Worm (Caenorhabditis elegans) whole organism, L2 larva: ENCODE measurements around the gene nhr-241.

Source experiments
- C34F6.9 ChIP-seq: fragments of 150-350 bp; optimal IDR thresholded peaks from 2 replicates; lab custom pipeline; 2014; ENCODE audit warnings: missing biosample characterization, missing genetic modification characterization
- F13H6.1 ChIP-seq: sonication (generic microtip); optimal IDR thresholded peaks from 2 replicates; lab custom pipeline; 2016; ENCODE audit warnings: missing genetic modification characterization, missing compliant biosample characterization
- R02D3.7 ChIP-seq: fragments of 150-350 bp; optimal IDR thresholded peaks from 2 replicates; lab custom pipeline; 2014; ENCODE audit warnings: missing biosample characterization, missing genetic modification characterization
- Y55F3AM.14 ChIP-seq: fragments of 200-800 bp; sonication (Bioruptor generic); optimal IDR thresholded peaks from 2 replicates; lab custom pipeline; 2018; ENCODE audit warnings: mild to moderate bottlenecking, missing genetic modification characterization, missing compliant biosample characterization
- aly-2 ChIP-seq: fragments of 150-350 bp; optimal IDR thresholded peaks from 2 replicates; lab custom pipeline; 2014; ENCODE audit warnings: missing biosample characterization, missing genetic modification characterization
- ama-1 ChIP-seq: fragments of 150-350 bp; optimal IDR thresholded peaks from 2 replicates; lab custom pipeline; 2018; ENCODE audit warnings: inconsistent platforms
- ceh-16 ChIP-seq: fragments of 150-350 bp; optimal IDR thresholded peaks from 2 replicates; lab custom pipeline; 2014; ENCODE audit warnings: missing biosample characterization, missing genetic modification characterization
- crh-2 ChIP-seq: sonication (generic microtip); optimal IDR thresholded peaks from 2 replicates; lab custom pipeline; 2017; ENCODE audit warnings: missing biosample characterization, missing genetic modification characterization
- egl-27 ChIP-seq: sonication (generic microtip); optimal IDR thresholded peaks from 3 replicates; lab custom pipeline; 2017; ENCODE audit warnings: missing biosample characterization, missing genetic modification reagents, missing genetic modification characterization
- elt-1 ChIP-seq: fragments of 150-350 bp; optimal IDR thresholded peaks from 2 replicates; lab custom pipeline; 2014; ENCODE audit warnings: missing biosample characterization, missing genetic modification characterization
- elt-3 ChIP-seq: sonication (generic microtip); optimal IDR thresholded peaks from 2 replicates; lab custom pipeline; 2017; ENCODE audit warnings: missing biosample characterization, missing genetic modification characterization
- fos-1 ChIP-seq: fragments of 150-350 bp; optimal IDR thresholded peaks from 2 replicates; lab custom pipeline; 2014; ENCODE audit warnings: missing biosample characterization, missing genetic modification characterization
- gmeb-1 ChIP-seq: fragments of 150-350 bp; optimal IDR thresholded peaks from 2 replicates; lab custom pipeline; 2014; ENCODE audit warnings: missing biosample characterization, missing genetic modification characterization
- lin-11 ChIP-seq: fragments of 150-350 bp; sonication (generic microtip); optimal IDR thresholded peaks from 2 replicates; lab custom pipeline; 2014; ENCODE audit warnings: missing biosample characterization, missing genetic modification characterization, inconsistent platforms, mixed read lengths
- lin-13 ChIP-seq: fragments of 150-350 bp; optimal IDR thresholded peaks from 2 replicates; lab custom pipeline; 2014; ENCODE audit warnings: missing biosample characterization, missing genetic modification reagents, missing genetic modification characterization
- lsy-2 ChIP-seq, 2 experiments: fragments of 150-350 bp in 1 of 2; sonication (generic microtip) in 1 of 2; optimal IDR thresholded peaks; 2 replicates each; lab custom pipeline; 2014 to 2017; ENCODE audit warnings: missing biosample characterization in 2 of 2, missing genetic modification characterization in 2 of 2
- mbf-1 ChIP-seq: sonication (generic microtip); optimal IDR thresholded peaks from 2 replicates; lab custom pipeline; 2017; ENCODE audit warnings: missing biosample characterization, missing genetic modification characterization
- nhr-10 ChIP-seq: sonication (generic microtip); optimal IDR thresholded peaks from 2 replicates; lab custom pipeline; 2017; ENCODE audit warnings: missing biosample characterization, missing genetic modification characterization
- nhr-11 ChIP-seq: fragments of 150-350 bp; optimal IDR thresholded peaks from 2 replicates; lab custom pipeline; 2014; ENCODE audit warnings: missing biosample characterization, missing genetic modification characterization
- nhr-12 ChIP-seq: fragments of 150-350 bp; optimal IDR thresholded peaks from 2 replicates; lab custom pipeline; 2014; ENCODE audit warnings: missing biosample characterization, missing genetic modification characterization
- nhr-129 ChIP-seq: fragments of 150-350 bp; optimal IDR thresholded peaks from 2 replicates; lab custom pipeline; 2014; ENCODE audit warnings: missing biosample characterization, missing genetic modification characterization
- nhr-23 ChIP-seq: fragments of 150-350 bp; optimal IDR thresholded peaks from 2 replicates; lab custom pipeline; 2014; ENCODE audit warnings: missing biosample characterization, missing genetic modification reagents, missing genetic modification characterization
- nhr-237 ChIP-seq: fragments of 150-350 bp; optimal IDR thresholded peaks from 2 replicates; lab custom pipeline; 2014; ENCODE audit warnings: missing biosample characterization, missing genetic modification characterization
- nhr-25 ChIP-seq: fragments of 150-350 bp; sonication (generic microtip); optimal IDR thresholded peaks from 3 replicates; lab custom pipeline; 2014; ENCODE audit warnings: missing biosample characterization, missing genetic modification characterization
- nhr-6 ChIP-seq: fragments of 150-350 bp; optimal IDR thresholded peaks from 2 replicates; lab custom pipeline; 2014; ENCODE audit warnings: missing biosample characterization, missing genetic modification characterization
- nhr-77 ChIP-seq: fragments of 150-350 bp; optimal IDR thresholded peaks from 2 replicates; lab custom pipeline; 2014; ENCODE audit warnings: missing biosample characterization, missing genetic modification characterization
- peb-1 ChIP-seq: fragments of 150-350 bp; optimal IDR thresholded peaks from 2 replicates; lab custom pipeline; 2014; ENCODE audit warnings: missing biosample characterization, missing genetic modification characterization
- sem-4 ChIP-seq: fragments of 150-350 bp; optimal IDR thresholded peaks from 2 replicates; lab custom pipeline; 2014; ENCODE audit warnings: missing biosample characterization, missing genetic modification reagents, missing genetic modification characterization
- skn-1 ChIP-seq: sonication (generic microtip); optimal IDR thresholded peaks from 2 replicates; lab custom pipeline; 2017; ENCODE audit warnings: missing biosample characterization, missing genetic modification characterization
- sma-3 ChIP-seq: sonication (generic microtip); optimal IDR thresholded peaks from 2 replicates; lab custom pipeline; 2016; ENCODE audit warnings: missing genetic modification reagents, missing genetic modification characterization, missing compliant biosample characterization
- sma-9 ChIP-seq, 2 experiments: fragments of 150-350 bp in 1 of 2; sonication (generic microtip) in 1 of 2; optimal IDR thresholded peaks; 2 replicates each; lab custom pipeline; 2014 to 2016; ENCODE audit warnings: missing genetic modification characterization in 2 of 2, mild to moderate bottlenecking in 1 of 2, missing biosample characterization in 1 of 2, missing compliant biosample characterization in 1 of 2, missing genetic modification reagents in 1 of 2, moderate library complexity in 1 of 2
- unc-55 ChIP-seq: fragments of 150-350 bp; sonication (generic microtip); optimal IDR thresholded peaks from 3 replicates; lab custom pipeline; 2014; ENCODE audit warnings: missing biosample characterization, missing genetic modification reagents, missing genetic modification characterization
- unc-62 ChIP-seq: fragments of 150-350 bp; optimal IDR thresholded peaks from 2 replicates; lab custom pipeline; 2014; ENCODE audit warnings: missing biosample characterization, missing genetic modification reagents, missing genetic modification characterization
- ztf-1 ChIP-seq: fragments of 200-800 bp; sonication (Bioruptor generic); conservative IDR thresholded peaks from 2 replicates; pipeline ENCODE4 v1.3.6; 2022; ENCODE audit warnings: missing genetic modification characterization, missing compliant biosample characterization
- ztf-4 ChIP-seq: fragments of 150-350 bp; optimal IDR thresholded peaks from 2 replicates; lab custom pipeline; 2014; ENCODE audit warnings: missing biosample characterization, missing genetic modification characterization

nhr-241 gene

DNA sequence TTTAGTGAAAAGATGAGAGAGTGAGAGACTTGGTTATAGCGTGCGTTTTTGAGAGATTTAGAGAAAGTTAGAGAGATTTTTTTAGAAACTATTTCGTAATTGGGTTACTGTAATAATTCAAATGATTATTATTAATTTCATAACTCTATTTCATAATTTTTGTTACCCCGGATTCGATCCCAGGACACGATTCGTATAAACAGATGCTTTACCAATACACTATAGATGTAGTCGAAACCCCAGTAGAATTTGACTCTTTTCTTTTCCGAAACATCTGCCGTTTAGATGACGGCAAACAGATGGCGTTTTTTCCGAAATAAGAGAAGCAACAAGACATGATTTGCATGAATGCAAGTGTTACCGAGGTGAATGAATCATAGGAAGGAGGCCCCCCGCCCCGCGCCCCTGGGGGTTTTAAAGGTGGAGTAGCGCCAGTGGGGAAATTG is 10.8 kb downstream of the nhr-241 start:
- TF ChIP-seq sma-3 (GFP tag; lab: Kevin White, UChicago) (no peak), sma-9 (GFP tag; optimal IDR thresholded peaks at IDR 0.05; lab: Kevin White, UChicago) (no peak), sma-9 (tag; optimal IDR thresholded peaks at IDR 0.05; lab: Kevin White, UChicago) (no peak), C34F6.9 (tag; lab: Kevin White, UChicago) (peak; percentile 28), nhr-23 (tag; lab: Kevin White, UChicago) (no peak), unc-55 (GFP tag; lab: Kevin White, UChicago) (peak; percentile 68), sem-4 (tag; lab: Kevin White, UChicago) (peak; percentile 88), elt-3 (tag; lab: Kevin White, UChicago) (no peak), nhr-10 (no peak), gmeb-1 (no peak), lsy-2 (tag; optimal IDR thresholded peaks at IDR 0.05; lab: Kevin White, UChicago) (peak in 1 of 2 experiments; percentile 64), ama-1 (lab: Kevin White, UChicago) (no peak), nhr-6 (tag; lab: Kevin White, UChicago) (no peak), ceh-16 (no peak), nhr-129 (no peak), Y55F3AM.14 (no peak), egl-27 (tag; lab: Kevin White, UChicago) (no peak), lin-13 (peak; percentile 33)

ce11 chrV:18711362-18711761 is 12.1 kb downstream of the nhr-241 start:
- TF ChIP-seq sma-9 (GFP tag; optimal IDR thresholded peaks at IDR 0.05; lab: Kevin White, UChicago) (no peak), sma-9 (tag; optimal IDR thresholded peaks at IDR 0.05; lab: Kevin White, UChicago) (no peak)

ce11 chrV:18712118-18712517 is 12.9 kb downstream of the nhr-241 start:
- no peak for TF ChIP-seq unc-55 (GFP tag; lab: Kevin White, UChicago)
- TF ChIP-seq mbf-1 = no peak
- no peak for TF ChIP-seq nhr-237 (tag; lab: Kevin White, UChicago)
- TF ChIP-seq nhr-11 = no peak
- no peak for TF ChIP-seq fos-1 (tag; lab: Kevin White, UChicago)
- no peak for TF ChIP-seq elt-1 (tag; lab: Kevin White, UChicago)
- TF ChIP-seq sem-4 (tag; lab: Kevin White, UChicago) = no peak
- no peak for TF ChIP-seq lin-11
- no peak for TF ChIP-seq ztf-4
- no peak for TF ChIP-seq elt-3 (tag; lab: Kevin White, UChicago)
- no peak for TF ChIP-seq F13H6.1
- no peak for TF ChIP-seq nhr-10
- no peak for TF ChIP-seq nhr-12 (tag; lab: Kevin White, UChicago)
- no peak for TF ChIP-seq ztf-1 (GFP tag; lab: Robert Waterston, UW)
- TF ChIP-seq nhr-6 (tag; lab: Kevin White, UChicago) = no peak
- TF ChIP-seq nhr-77 (tag; lab: Kevin White, UChicago) = no peak
- TF ChIP-seq unc-62 (GFP tag; lab: Kevin White, UChicago) = no peak

- TF ChIP-seq aly-2 (tag; lab: Kevin White, UChicago) (no peak), lin-11 (no peak), F13H6.1 (no peak), R02D3.7 (tag; lab: Kevin White, UChicago) (no peak), nhr-25 (no peak), nhr-23 (tag; lab: Kevin White, UChicago) (peak; percentile 34)
Measured at ce11 chrV:18719412-18719811, 20.2 kb downstream of the nhr-241 start.

ce11 chrV:18719956-18720489 is 20.8 kb downstream of the nhr-241 start, which contains the start of gene Y17D7C.2:
TSS of gene Y17D7C.2 (minus strand) at chrV:18719987.
- no peak for TF ChIP-seq C34F6.9 (tag; lab: Kevin White, UChicago)
- TF ChIP-seq peb-1 (tag; lab: Kevin White, UChicago) = no peak
- no peak for TF ChIP-seq F13H6.1
- TF ChIP-seq skn-1 (tag; lab: Kevin White, UChicago) = no peak
- TF ChIP-seq crh-2 (tag; lab: Kevin White, UChicago) = no peak
- no peak for TF ChIP-seq lsy-2 (tag; optimal IDR thresholded peaks at IDR 0.05; lab: Kevin White, UChicago)
- TF ChIP-seq fos-1 (tag; lab: Kevin White, UChicago) = peak; percentile 91
